Fruit fly (Drosophila melanogaster): ENCODE measurements around the gene Sgsh.

Sgsh gene

DNA sequence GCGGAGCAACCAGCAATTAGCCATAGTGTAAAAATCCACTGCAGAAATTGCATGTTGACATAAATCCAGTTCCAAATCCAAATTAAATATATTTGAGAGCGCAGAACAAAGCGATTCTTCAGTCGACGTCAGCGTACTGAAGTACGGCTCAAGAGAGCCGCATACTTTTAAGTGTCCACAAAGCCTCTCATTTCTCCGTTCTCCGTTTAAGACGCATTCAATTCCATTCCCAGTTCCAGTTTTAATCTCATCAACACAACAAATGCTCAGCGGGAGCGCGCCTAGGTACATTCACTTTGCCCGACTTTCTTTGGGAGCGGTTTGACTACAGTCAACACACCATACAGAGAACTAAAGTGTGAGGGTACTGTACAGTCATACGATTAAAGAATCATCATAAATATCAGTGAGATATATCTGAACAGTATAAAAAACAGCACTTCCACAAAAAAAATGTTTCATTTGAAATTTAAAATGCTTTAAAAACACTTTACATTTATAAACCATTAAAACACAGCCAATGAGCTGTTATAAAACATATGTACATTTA, at the start of gene Sgsh:
Gene Sgsh, minus strand, starts transcription at position 141 of the 550 bp plus-strand sequence.
- no peak for TF ChIP-seq CG17801 (GFP tag; optimal IDR thresholded peaks at IDR 0.05; ENCODE audit: partially characterized antibody)

- TF ChIP-seq CG17801 (GFP tag; optimal IDR thresholded peaks at IDR 0.05; ENCODE audit: partially characterized antibody), result no peak
Observed at dm6 chr3R:18949896-18950295, 37.2 kb upstream of the Sgsh start, which contains the start of gene CG43732. CG43732 (plus strand) TSS chr3R:18950196.

DNA sequence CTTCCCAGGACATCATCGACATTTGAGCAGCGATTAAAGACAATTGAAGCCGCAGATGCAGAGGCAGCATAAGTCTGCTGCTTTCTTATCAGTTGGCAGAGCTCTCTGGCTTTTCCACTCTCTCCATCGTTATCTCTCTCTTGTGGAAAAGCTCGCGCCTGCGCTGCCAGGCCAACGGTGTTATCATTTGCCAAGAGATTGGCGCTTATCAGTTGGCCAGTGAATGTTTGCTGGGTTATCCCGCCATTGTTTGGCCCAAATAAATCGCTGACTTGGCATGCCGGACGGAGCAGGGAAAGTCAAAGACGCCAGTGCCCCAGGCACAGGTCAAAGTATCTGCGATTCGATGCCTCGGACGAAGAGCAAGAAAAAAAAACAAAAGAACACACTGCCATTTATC, 36.4 kb upstream of the Sgsh start:
- TF ChIP-seq CG17801 (GFP tag; optimal IDR thresholded peaks at IDR 0.05; ENCODE audit: partially characterized antibody), result no peak

- TF ChIP-seq CG17801 (GFP tag; optimal IDR thresholded peaks at IDR 0.05; ENCODE audit: partially characterized antibody), result no peak
Observed at dm6 chr3R:18947307-18947706, 34.6 kb upstream of the Sgsh start.

DNA sequence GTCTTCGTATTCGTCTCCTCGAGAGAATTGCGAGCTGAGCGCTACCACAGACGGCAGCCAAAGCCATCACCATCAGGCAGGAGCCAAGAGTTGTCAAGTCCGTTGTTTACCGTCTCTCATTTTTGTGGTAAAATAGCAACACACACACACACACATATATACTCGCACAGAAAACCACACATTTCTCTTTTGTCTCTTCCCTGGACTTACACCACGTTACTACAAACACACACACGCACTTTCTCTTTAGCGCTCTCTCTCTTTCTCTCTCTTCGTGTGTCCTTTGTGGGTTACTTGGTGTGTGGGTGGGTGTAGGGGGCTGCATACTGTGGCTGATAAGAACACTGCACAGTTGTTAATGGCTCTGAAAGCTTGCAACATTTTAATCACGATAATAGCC, 19.0 kb upstream of the Sgsh start:
- no peak for TF ChIP-seq CG17801 (GFP tag; optimal IDR thresholded peaks at IDR 0.05; ENCODE audit: partially characterized antibody)

- TF ChIP-seq CG17801 (GFP tag; optimal IDR thresholded peaks at IDR 0.05; ENCODE audit: partially characterized antibody), result no peak
Observed at dm6 chr3R:18928918-18929705, 16.4 kb upstream of the Sgsh start, which contains the start of gene CG42613. CG42613 (plus strand) TSS chr3R:18929196.

- TF ChIP-seq CG17801 (GFP tag; optimal IDR thresholded peaks at IDR 0.05; ENCODE audit: partially characterized antibody), result peak; percentile 40
Observed at dm6 chr3R:18928346-18928917, 15.7 kb upstream of the Sgsh start, which contains the start of gene Mpc1. Mpc1 (minus strand) TSS chr3R:18928659.

DNA sequence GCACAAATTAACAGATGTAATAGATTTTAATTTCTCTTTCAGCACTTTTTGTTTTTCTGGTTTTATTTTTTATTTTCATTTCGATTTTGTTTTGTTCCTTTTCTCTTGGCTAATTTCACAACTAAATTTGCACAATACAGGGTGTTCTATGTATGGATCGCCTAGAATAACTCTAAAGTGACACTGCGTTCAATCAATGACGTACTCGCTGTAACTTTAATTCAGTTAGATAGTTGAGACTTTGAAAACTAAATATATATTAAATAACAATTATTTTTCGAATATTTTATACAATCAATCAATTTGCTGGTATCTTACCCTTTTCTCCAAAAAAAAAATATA, 11.9 kb upstream of the Sgsh start:
- no peak for TF ChIP-seq CG17801 (GFP tag; optimal IDR thresholded peaks at IDR 0.05; ENCODE audit: partially characterized antibody)

- peak; percentile 14 for TF ChIP-seq CG17801 (GFP tag; optimal IDR thresholded peaks at IDR 0.05; ENCODE audit: partially characterized antibody)
Observed at dm6 chr3R:18923802-18924635, 11.3 kb upstream of the Sgsh start.

DNA sequence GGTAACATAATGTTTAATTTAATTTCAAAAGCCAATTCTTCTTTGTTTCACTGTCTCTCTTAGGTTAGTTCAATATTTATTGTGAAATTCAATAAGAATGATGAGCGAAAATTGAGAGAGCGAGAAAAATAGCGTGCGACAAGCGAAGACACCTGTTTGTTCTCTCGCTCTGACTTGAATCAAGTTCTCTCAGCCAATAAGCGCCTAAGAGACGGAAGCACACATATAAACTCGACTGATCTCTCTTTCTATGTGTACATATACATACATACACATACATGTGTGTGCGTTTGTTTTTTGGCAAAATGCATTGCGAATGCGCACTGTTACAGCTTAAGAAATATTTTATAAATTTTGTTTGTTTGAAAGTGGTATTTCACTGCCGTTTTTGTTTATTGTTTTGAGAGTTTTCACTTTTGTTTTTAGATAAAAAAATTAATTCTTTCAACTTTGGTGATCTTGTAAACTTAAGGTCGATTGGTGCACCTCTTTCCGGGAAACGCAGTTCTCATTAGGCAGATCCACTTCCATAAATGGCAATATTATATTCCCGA, 10.6 kb upstream of the Sgsh start:
- TF ChIP-seq CG17801 (GFP tag; optimal IDR thresholded peaks at IDR 0.05; ENCODE audit: partially characterized antibody), result no peak

- no peak for TF ChIP-seq CG17801 (GFP tag; optimal IDR thresholded peaks at IDR 0.05; ENCODE audit: partially characterized antibody)
Observed at dm6 chr3R:18918872-18919339, 6.2 kb upstream of the Sgsh start.

DNA sequence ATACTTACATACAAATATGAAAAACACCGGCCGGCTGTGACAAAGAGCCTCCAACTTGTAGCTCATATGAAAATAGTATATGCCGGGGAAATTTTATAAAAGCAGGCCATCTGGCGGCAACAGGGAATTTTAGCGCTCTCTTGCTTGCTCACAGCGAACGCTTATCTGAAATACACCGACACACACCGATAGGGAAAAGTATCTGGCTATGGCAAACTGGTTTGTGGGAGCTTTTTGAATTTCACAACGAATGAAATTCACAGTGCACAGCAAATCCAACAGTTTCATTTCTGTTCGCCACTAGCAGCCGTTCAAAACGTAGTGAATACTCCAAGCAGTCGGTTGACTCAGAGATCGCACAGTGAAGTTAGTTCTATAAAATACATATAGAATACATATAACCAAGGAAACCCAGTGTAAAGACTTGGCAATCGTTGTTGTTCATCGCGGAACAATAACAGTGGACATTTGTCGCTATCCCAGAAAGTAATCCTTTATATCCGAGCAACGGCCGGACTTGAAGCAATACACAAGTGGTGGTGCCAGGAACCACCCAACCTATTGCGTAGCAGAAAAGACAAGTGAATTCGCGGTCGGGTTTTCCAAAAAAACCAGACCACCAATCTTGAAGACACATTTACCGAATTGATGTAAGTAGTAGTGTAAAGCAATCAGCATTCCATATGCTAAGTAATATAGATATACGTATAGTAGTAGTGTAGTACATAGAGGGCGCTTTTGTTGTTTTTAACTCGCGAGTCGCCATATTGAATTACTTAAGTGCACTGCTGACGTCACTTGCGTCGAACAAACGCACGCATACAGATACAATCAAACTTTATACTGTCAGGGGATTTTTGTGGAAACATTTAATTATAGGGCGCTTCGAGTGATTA, 5.5 kb upstream of the Sgsh start:
- TF ChIP-seq CG17801 (GFP tag; optimal IDR thresholded peaks at IDR 0.05; ENCODE audit: partially characterized antibody), result peak; percentile 66

DNA sequence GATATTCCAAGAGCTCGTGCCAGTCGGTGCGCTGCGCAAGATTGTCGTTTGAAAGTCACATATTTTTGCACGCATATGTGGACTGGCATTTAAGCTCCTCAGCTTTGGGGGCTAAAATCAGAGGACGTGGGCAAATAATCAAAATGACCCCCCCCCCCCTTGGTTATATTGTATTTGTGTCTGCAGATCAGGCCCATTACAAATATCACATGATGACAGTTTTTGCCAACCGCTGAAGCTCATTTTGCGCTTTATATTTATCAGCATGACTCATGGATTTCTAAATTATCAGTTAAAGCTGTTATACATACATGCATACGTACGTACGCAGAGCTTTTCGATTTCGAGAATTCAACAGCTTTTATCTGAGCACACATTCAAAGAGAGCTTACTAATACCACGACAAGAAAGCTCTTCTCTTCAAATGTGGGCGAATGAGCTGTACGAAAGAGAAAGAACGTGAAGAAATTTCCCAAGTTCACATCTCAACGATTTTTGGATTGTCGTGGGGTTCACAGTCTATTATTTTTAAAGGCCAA, 4.1 kb upstream of the Sgsh start:
- peak; percentile 62 for TF ChIP-seq CG17801 (GFP tag; optimal IDR thresholded peaks at IDR 0.05; ENCODE audit: partially characterized antibody)

All from ovary, adult (tissue).